Fruit fly (Drosophila melanogaster) whole organism, embryonic: ENCODE results near the gene CG4645.

Source experiments
- Antp ChIP-seq: fragments of 200-800 bp; sonication (Bioruptor generic); optimal IDR thresholded peaks from 3 replicates; lab custom pipeline; 2016; ENCODE audit warnings: missing biosample characterization, missing genetic modification characterization
- Atf6 ChIP-seq: fragments of 200-800 bp; sonication (Bioruptor generic); IDR thresholded peaks from 2 replicates; pipeline ENCODE4 v1.3.6; 2022; ENCODE audit warnings: missing biosample characterization, missing genetic modification characterization
- CG11247 ChIP-seq: fragments of 200-800 bp; sonication (Bioruptor generic); IDR thresholded peaks from 2 replicates; pipeline ENCODE4 v1.3.6; 2022; ENCODE audit warnings: missing biosample characterization, missing genetic modification characterization
- CG12071 ChIP-seq: fragments of 200-800 bp; sonication (Bioruptor generic); optimal IDR thresholded peaks from 3 replicates; lab custom pipeline; 2018; ENCODE audit warnings: missing biosample characterization, mild to moderate bottlenecking, missing genetic modification characterization
- CG12219 ChIP-seq: fragments of 200-800 bp; sonication (Bioruptor generic); optimal IDR thresholded peaks from 3 replicates; lab custom pipeline; 2018; ENCODE audit warnings: missing biosample characterization, mild to moderate bottlenecking, missing genetic modification characterization
- CG12391 ChIP-seq: fragments of 200-800 bp; sonication (Bioruptor generic); optimal IDR thresholded peaks from 3 replicates; lab custom pipeline; 2018; ENCODE audit warnings: missing biosample characterization, mild to moderate bottlenecking, missing genetic modification characterization, moderate library complexity
- CG13123 ChIP-seq: fragments of 200-800 bp; sonication (Bioruptor generic); optimal IDR thresholded peaks from 2 replicates; lab custom pipeline; 2016; ENCODE audit warnings: missing biosample characterization, missing genetic modification characterization
- CG15601 ChIP-seq: fragments of 200-800 bp; sonication (Bioruptor generic); optimal IDR thresholded peaks from 3 replicates; lab custom pipeline; 2019; ENCODE audit warnings: missing biosample characterization, mild to moderate bottlenecking, missing genetic modification characterization, moderate library complexity
- CG17359 ChIP-seq: fragments of 200-800 bp; sonication (Bioruptor generic); optimal IDR thresholded peaks from 3 replicates; lab custom pipeline; 2018; ENCODE audit warnings: missing biosample characterization, mild to moderate bottlenecking, missing genetic modification characterization, moderate library complexity
- CG17361 ChIP-seq: fragments of 200-800 bp; sonication (Bioruptor generic); IDR thresholded peaks from 3 replicates; pipeline ENCODE4 v1.3.6; 2022; ENCODE audit warnings: missing biosample characterization, missing genetic modification characterization
- CG18476 ChIP-seq: fragments of 200-800 bp; sonication (Bioruptor generic); optimal IDR thresholded peaks from 2 replicates; lab custom pipeline; 2016; ENCODE audit warnings: missing biosample characterization, mild to moderate bottlenecking, missing genetic modification characterization
- CG2120 ChIP-seq: fragments of 200-800 bp; sonication (Bioruptor generic); optimal IDR thresholded peaks from 3 replicates; lab custom pipeline; 2016; ENCODE audit warnings: missing biosample characterization, missing genetic modification characterization
- CG42726 ChIP-seq: fragments of 200-800 bp; sonication (Bioruptor generic); IDR thresholded peaks from 2 replicates; pipeline ENCODE4 v1.3.6; 2022; ENCODE audit warnings: missing biosample characterization, missing genetic modification characterization; ENCODE audit not compliant: partially characterized antibody
- CG8388 ChIP-seq: fragments of 200-800 bp; sonication (Bioruptor generic); optimal IDR thresholded peaks from 2 replicates; lab custom pipeline; 2019; ENCODE audit warnings: missing biosample characterization, mild to moderate bottlenecking, missing genetic modification characterization, moderate library complexity
- CG8478 ChIP-seq: fragments of >200 bp; optimal IDR thresholded peaks from 2 replicates; lab custom pipeline; 2018
- CG8944 ChIP-seq: fragments of 200-800 bp; sonication (Bioruptor generic); optimal IDR thresholded peaks from 3 replicates; lab custom pipeline; 2016; ENCODE audit warnings: missing biosample characterization, missing genetic modification characterization
- CG9437 ChIP-seq: fragments of 200-800 bp; sonication (Bioruptor generic); optimal IDR thresholded peaks from 2 replicates; lab custom pipeline; 2018; ENCODE audit warnings: missing biosample characterization, mild to moderate bottlenecking, missing genetic modification characterization
- CG9817 ChIP-seq: fragments of 200-800 bp; sonication (Bioruptor generic); optimal IDR thresholded peaks from 2 replicates; lab custom pipeline; 2018; ENCODE audit warnings: missing biosample characterization, mild to moderate bottlenecking, missing genetic modification characterization, moderate library complexity
- Camta ChIP-seq: fragments of 200-800 bp; sonication (Bioruptor generic); optimal IDR thresholded peaks from 2 replicates; lab custom pipeline; 2016; ENCODE audit warnings: missing biosample characterization, missing genetic modification characterization
- D ChIP-seq, 2 experiments: fragments of 200-800 bp in 1 of 2; fragments of >200 bp in 1 of 2; sonication (Bioruptor generic) in 1 of 2; optimal IDR thresholded peaks; 2 replicates in 1 of 2; 3 replicates in 1 of 2; lab custom pipeline; 2017; ENCODE audit warnings: mild to moderate bottlenecking in 1 of 2, missing biosample characterization in 1 of 2, missing genetic modification characterization in 1 of 2, missing genetic modification reagents in 1 of 2
- Dek ChIP-seq: fragments of 200-800 bp; sonication (Bioruptor generic); optimal IDR thresholded peaks from 3 replicates; lab custom pipeline; 2019; ENCODE audit warnings: missing biosample characterization, mild to moderate bottlenecking, missing genetic modification characterization, moderate library complexity
- Drgx ChIP-seq: fragments of 200-800 bp; sonication (Bioruptor generic); IDR thresholded peaks from 2 replicates; pipeline ENCODE4 v1.3.6; 2022; ENCODE audit warnings: missing biosample characterization, missing genetic modification characterization
- E2f1 ChIP-seq: fragments of 200-800 bp; sonication (Bioruptor generic); IDR thresholded peaks from 2 replicates; pipeline ENCODE4 v1.3.6; 2022; ENCODE audit warnings: missing biosample characterization, missing genetic modification characterization
- HLH4C ChIP-seq: fragments of 200-800 bp; sonication (Bioruptor generic); IDR thresholded peaks from 3 replicates; pipeline ENCODE4 v1.3.6; 2022; ENCODE audit warnings: missing biosample characterization, missing genetic modification characterization; ENCODE audit not compliant: partially characterized antibody
- Hey ChIP-seq: fragments of 200-800 bp; sonication (Bioruptor generic); optimal IDR thresholded peaks from 3 replicates; lab custom pipeline; 2018; ENCODE audit warnings: missing biosample characterization, mild to moderate bottlenecking, missing genetic modification characterization
- Hmx ChIP-seq: fragments of 200-800 bp; sonication (Bioruptor generic); optimal IDR thresholded peaks from 2 replicates; lab custom pipeline; 2016; ENCODE audit warnings: missing biosample characterization, missing genetic modification characterization
- Lpt ChIP-seq: fragments of >200 bp; optimal IDR thresholded peaks from 2 replicates; lab custom pipeline; 2018; ENCODE audit warnings: missing biosample characterization, missing genetic modification characterization
- MTF-1 ChIP-seq: fragments of 200-800 bp; sonication (Bioruptor generic); optimal IDR thresholded peaks from 2 replicates; lab custom pipeline; 2018; ENCODE audit warnings: missing biosample characterization, mild to moderate bottlenecking, missing genetic modification characterization, borderline replicate concordance
- Meics ChIP-seq: fragments of 200-800 bp; sonication (Bioruptor generic); optimal IDR thresholded peaks from 2 replicates; lab custom pipeline; 2017; ENCODE audit warnings: missing biosample characterization, mild to moderate bottlenecking, missing genetic modification characterization
- Oaz ChIP-seq: fragments of 200-800 bp; sonication (Bioruptor generic); IDR thresholded peaks from 2 replicates; pipeline ENCODE4 v1.3.6; 2022; ENCODE audit warnings: missing biosample characterization, missing genetic modification characterization
- Rfx ChIP-seq: fragments of 200-800 bp; sonication (Bioruptor generic); IDR thresholded peaks from 2 replicates; pipeline ENCODE4 v1.3.6; 2022; ENCODE audit warnings: missing biosample characterization, missing genetic modification characterization
- Trl ChIP-seq, 3 experiments: fragments of >200 bp in 2 of 3; fragments of 200-800 bp in 1 of 3; sonication (Bioruptor generic) in 1 of 3; optimal IDR thresholded peaks; 2 replicates in 1 of 3; 3 replicates in 2 of 3; lab custom pipeline; 2016 to 2017; ENCODE audit warnings: missing biosample characterization in 1 of 3, missing genetic modification characterization in 1 of 3
- YL-1 ChIP-seq: fragments of 200-800 bp; sonication (Bioruptor generic); optimal IDR thresholded peaks from 3 replicates; lab custom pipeline; 2017; ENCODE audit warnings: missing biosample characterization, mild to moderate bottlenecking, missing genetic modification characterization
- ab ChIP-seq: fragments of 200-800 bp; sonication (Bioruptor generic); optimal IDR thresholded peaks from 2 replicates; lab custom pipeline; 2016; ENCODE audit warnings: missing biosample characterization, missing genetic modification characterization
- ap ChIP-seq: fragments of 200-800 bp; sonication (Bioruptor generic); IDR thresholded peaks from 2 replicates; pipeline ENCODE4 v1.3.6; 2022; ENCODE audit warnings: missing biosample characterization, missing genetic modification characterization
- bbx ChIP-seq: fragments of 200-800 bp; sonication (Bioruptor generic); IDR thresholded peaks from 2 replicates; pipeline ENCODE4 v1.3.6; 2022; ENCODE audit warnings: missing biosample characterization, missing genetic modification characterization; ENCODE audit not compliant: partially characterized antibody
- bigmax ChIP-seq: fragments of 200-800 bp; sonication (Bioruptor generic); optimal IDR thresholded peaks from 2 replicates; lab custom pipeline; 2018; ENCODE audit warnings: missing biosample characterization, mild to moderate bottlenecking, missing genetic modification characterization
- btn ChIP-seq: fragments of 200-800 bp; sonication (Bioruptor generic); optimal IDR thresholded peaks from 2 replicates; lab custom pipeline; 2016; ENCODE audit warnings: missing biosample characterization, missing genetic modification characterization
- en ChIP-seq: fragments of 200-800 bp; sonication (Bioruptor generic); optimal IDR thresholded peaks from 2 replicates; lab custom pipeline; 2016; ENCODE audit warnings: missing biosample characterization, missing genetic modification characterization
- gfzf ChIP-seq: fragments of 200-800 bp; sonication (Bioruptor generic); optimal IDR thresholded peaks from 2 replicates; lab custom pipeline; 2016; ENCODE audit warnings: missing biosample characterization, mild to moderate bottlenecking, missing genetic modification characterization, moderate library complexity
- inv ChIP-seq: fragments of 200-800 bp; sonication (Bioruptor generic); IDR thresholded peaks from 2 replicates; pipeline ENCODE4 v1.3.6; 2022; ENCODE audit warnings: missing biosample characterization, missing genetic modification characterization; ENCODE audit not compliant: partially characterized antibody
- lola ChIP-seq, 3 experiments: fragments of >200 bp in 2 of 3; fragments of 200-800 bp in 1 of 3; sonication (Bioruptor generic) in 1 of 3; optimal IDR thresholded peaks; 2 replicates each; lab custom pipeline; 2017 to 2019; ENCODE audit warnings: missing biosample characterization in 3 of 3, missing genetic modification characterization in 3 of 3, mild to moderate bottlenecking in 1 of 3, moderate library complexity in 1 of 3
- mirr ChIP-seq: fragments of 200-800 bp; sonication (Bioruptor generic); optimal IDR thresholded peaks from 3 replicates; lab custom pipeline; 2018; ENCODE audit warnings: missing biosample characterization, mild to moderate bottlenecking, missing genetic modification characterization
- otp ChIP-seq: fragments of 200-800 bp; sonication (Bioruptor generic); IDR thresholded peaks from 3 replicates; pipeline ENCODE4, ENCODE4 v1.3.6; 2022; ENCODE audit warnings: missing biosample characterization, missing genetic modification characterization
- peb ChIP-seq: fragments of 200-800 bp; sonication (Bioruptor generic); IDR thresholded peaks from 2 replicates; pipeline ENCODE4 v1.3.6; 2022; ENCODE audit warnings: missing biosample characterization, missing genetic modification characterization
- rib ChIP-seq: fragments of 200-800 bp; sonication (Bioruptor generic); IDR thresholded peaks from 2 replicates; pipeline ENCODE4 v1.3.6; 2022; ENCODE audit warnings: missing biosample characterization, missing genetic modification characterization
- so ChIP-seq: fragments of 200-800 bp; sonication (Bioruptor generic); IDR thresholded peaks from 3 replicates; pipeline ENCODE4 v1.3.6; 2022; ENCODE audit warnings: missing biosample characterization, missing genetic modification characterization
- sr ChIP-seq: fragments of 200-800 bp; sonication (Bioruptor generic); IDR thresholded peaks from 3 replicates; pipeline ENCODE4 v1.3.6; 2022; ENCODE audit warnings: missing biosample characterization, missing genetic modification characterization
- stwl ChIP-seq: fragments of 200-800 bp; sonication (Bioruptor generic); optimal IDR thresholded peaks from 3 replicates; lab custom pipeline; 2018; ENCODE audit warnings: missing biosample characterization, mild to moderate bottlenecking, missing genetic modification characterization, moderate library complexity

CG4645 gene

DNA sequence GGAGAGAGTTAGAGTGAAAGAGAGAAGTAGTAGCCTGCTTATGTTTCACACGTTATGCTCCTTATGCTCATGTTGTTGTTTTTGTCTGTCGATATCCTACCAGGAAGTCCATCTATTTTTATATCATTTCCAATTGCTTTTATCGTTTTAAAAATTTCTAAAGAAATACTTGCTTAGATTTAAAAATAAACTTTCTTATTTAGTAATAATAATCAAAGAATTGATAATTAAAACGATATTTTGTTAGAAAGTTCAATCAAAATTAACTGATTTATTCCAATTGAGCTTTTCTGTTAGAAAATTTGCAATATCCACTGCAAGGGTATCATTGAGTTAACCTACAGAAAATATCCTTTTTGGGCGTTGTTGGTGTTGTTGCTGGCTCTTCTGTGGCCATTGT is 39.9 kb upstream of the CG4645 start (continued):
- TF ChIP-seq mirr = no peak

DNA sequence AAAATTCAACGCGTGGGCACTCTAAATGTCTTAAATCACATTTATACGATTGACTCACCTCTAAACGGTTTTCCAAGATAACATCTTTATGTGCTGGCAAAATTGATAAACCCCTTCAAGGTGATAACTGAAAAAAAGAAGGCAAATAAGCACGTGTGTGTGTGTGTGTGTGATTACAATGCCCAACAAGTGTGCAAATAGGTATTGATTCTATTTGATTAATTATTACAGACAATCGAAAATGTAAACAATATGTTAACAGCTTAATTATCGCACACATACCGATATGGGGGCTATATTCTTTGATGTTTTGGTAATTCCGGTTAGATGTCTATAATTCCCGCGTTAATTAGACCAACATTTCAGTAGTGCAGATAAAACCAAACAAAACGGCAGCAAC is 23.2 kb upstream of the CG4645 start:
- TF ChIP-seq Hey (no peak), Lpt (GFP tag; lab: Kevin White, UChicago) (no peak), rib (GFP tag; lab: Robert Waterston, UW) (0 out of 2 replicates have a peak, but pooled peaks have one; percentile 41), peb (GFP tag; lab: Robert Waterston, UW) (no peak), stwl (tag; lab: Kevin White, UChicago) (no peak), CG18476 (GFP tag; lab: Kevin White, UChicago) (no peak), lola (GFP tag; optimal IDR thresholded peaks at IDR 0.05; lab: Kevin White, UChicago) (no peak), Oaz (GFP tag; lab: Robert Waterston, UW) (no peak), CG12391 (no peak), Atf6 (GFP tag; lab: Robert Waterston, UW) (0 out of 2 replicates have a peak, but pooled peaks have one; percentile 10), Rfx (GFP tag; lab: Robert Waterston, UW) (peak; percentile 56; the same call in 1 of the 2 replicates), Trl (optimal IDR thresholded peaks at IDR 0.05; lab: Kevin White, UChicago) (no peak), Trl (GFP tag; optimal IDR thresholded peaks at IDR 0.05; lab: Kevin White, UChicago) (no peak), sr (GFP tag; lab: Robert Waterston, UW) (no peak), CG13123 (no peak), ap (GFP tag; lab: Robert Waterston, UW) (no peak), Hmx (GFP tag; lab: Kevin White, UChicago) (no peak), CG12071 (GFP tag; lab: Kevin White, UChicago) (no peak), CG9817 (no peak), CG9437 (GFP tag; lab: Kevin White, UChicago) (no peak), CG12219 (GFP tag; lab: Kevin White, UChicago) (no peak), so (GFP tag; lab: Robert Waterston, UW) (no peak), Dek (no peak), CG2120 (GFP tag; lab: Kevin White, UChicago) (no peak), CG17361 (GFP tag; lab: Robert Waterston, UW) (no peak), btn (no peak), CG15601 (tag; lab: Kevin White, UChicago) (no peak), bbx (GFP tag; lab: Robert Waterston, UW) (no peak), MTF-1 (GFP tag; lab: Kevin White, UChicago) (no peak), mirr (peak; percentile 50), Antp (GFP tag; lab: Kevin White, UChicago) (no peak), YL-1 (GFP tag; lab: Kevin White, UChicago) (no peak), CG8478 (lab: Kevin White, UChicago) (no peak), CG11247 (no peak), otp (no peak), bigmax (GFP tag; lab: Kevin White, UChicago) (no peak), E2f1 (GFP tag; lab: Robert Waterston, UW) (no peak), HLH4C (no peak), CG17359 (tag; lab: Kevin White, UChicago) (no peak), en (GFP tag; lab: Kevin White, UChicago) (no peak), CG42726 (GFP tag; lab: Robert Waterston, UW) (no peak), inv (GFP tag; lab: Robert Waterston, UW) (no peak), Drgx (GFP tag; lab: Robert Waterston, UW) (no peak), CG8944 (GFP tag; lab: Kevin White, UChicago) (no peak), Meics (peak; percentile 34), D (optimal IDR thresholded peaks at IDR 0.05; lab: Kevin White, UChicago) (no peak), D (GFP tag; optimal IDR thresholded peaks at IDR 0.05; lab: Kevin White, UChicago) (no peak), Camta (GFP tag; lab: Kevin White, UChicago) (no peak), CG8388 (GFP tag; lab: Kevin White, UChicago) (no peak), gfzf (GFP tag; lab: Kevin White, UChicago) (no peak), ab (GFP tag; lab: Kevin White, UChicago) (no peak)
